Worm (Caenorhabditis elegans): ENCODE results near the gene D1046.16.

DNA sequence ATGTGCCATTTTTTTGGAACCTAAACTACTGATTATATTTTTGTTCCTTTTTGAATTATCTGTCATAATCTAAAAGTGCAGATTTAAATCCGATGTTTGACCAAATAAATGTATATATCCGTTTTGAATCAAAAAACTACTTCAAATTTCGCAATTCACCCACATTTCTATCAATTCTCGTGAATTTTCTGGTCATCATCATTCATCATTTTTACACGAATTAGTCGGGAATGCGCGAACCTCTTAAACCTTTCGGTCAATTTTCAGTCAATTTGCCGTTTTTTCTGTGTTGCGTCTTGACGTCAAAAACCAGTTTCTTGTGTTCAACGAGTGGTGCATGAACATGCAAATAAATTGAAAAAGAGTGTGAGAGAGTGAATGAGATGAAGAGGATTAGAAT is 32.2 kb downstream of the D1046.16 start:
- TF ChIP-seq W03F9.2 (tag; optimal IDR thresholded peaks at IDR 0.05) (no peak), him-1 (tag; optimal IDR thresholded peaks at IDR 0.05) (no peak), dao-5 (tag; optimal IDR thresholded peaks at IDR 0.05) (no peak)

Measured in whole organism, L4/young adult.